Worm (Caenorhabditis elegans) whole organism, L3 larva: ENCODE data around the gene K11H3.5.

ENCODE experiments used
- lsy-12 ChIP-seq: sonication (generic microtip); optimal IDR thresholded peaks from 2 replicates; lab custom pipeline; 2016; ENCODE audit warnings: mild to moderate bottlenecking, missing genetic modification characterization, missing compliant biosample characterization
- mdl-1 ChIP-seq: fragments of 150-350 bp; optimal IDR thresholded peaks from 2 replicates; lab custom pipeline; 2014; ENCODE audit warnings: missing biosample characterization, missing genetic modification characterization
- nfya-1 ChIP-seq: sonication (generic microtip); optimal IDR thresholded peaks from 2 replicates; lab custom pipeline; 2017; ENCODE audit warnings: missing genetic modification characterization, mild to moderate bottlenecking, missing compliant biosample characterization, antibody characterized with exemption, moderate library complexity; ENCODE audit not compliant: insufficient read depth
- snpc-4 ChIP-seq: fragments of 150-350 bp; optimal IDR thresholded peaks from 2 replicates; lab custom pipeline; 2014; ENCODE audit warnings: missing biosample characterization, missing genetic modification characterization
- tbx-2 ChIP-seq: sonication (generic microtip); optimal IDR thresholded peaks from 2 replicates; lab custom pipeline; 2016; ENCODE audit warnings: mild to moderate bottlenecking, missing genetic modification characterization, missing compliant biosample characterization

DNA sequence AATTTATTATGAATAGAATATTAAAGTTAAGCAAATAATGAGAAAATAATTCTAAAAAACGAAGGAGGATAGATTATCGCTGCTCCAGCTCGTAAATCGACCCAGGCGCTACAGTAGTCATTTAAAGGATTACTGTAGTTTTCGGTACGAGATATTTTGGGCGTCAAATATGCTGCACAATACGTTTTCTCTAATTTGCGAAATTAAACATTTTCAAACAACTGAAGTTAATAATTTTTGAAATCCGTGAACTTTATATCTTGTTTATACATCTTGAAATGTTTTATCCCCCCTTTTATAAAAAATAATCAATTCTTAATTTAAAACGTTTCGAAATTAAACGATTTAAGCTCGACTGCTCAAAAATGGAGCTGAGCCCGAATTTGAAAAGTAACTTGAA lies 2.5 kb downstream of the K11H3.5 start, which contains the start of gene K11H3.2:
- TF ChIP-seq lsy-12 (tag; lab: Kevin White, UChicago) (no peak), snpc-4 (tag; lab: Kevin White, UChicago) (no peak), mdl-1 (tag; lab: Kevin White, UChicago) (no peak), tbx-2 (no peak), nfya-1 (tag; lab: Kevin White, UChicago) (no peak)
